Worm (Caenorhabditis elegans) whole organism, early embryonic: ENCODE measurements around the gene cca-1.

Experiments
- ama-1 ChIP-seq: fragments of 150-350 bp; optimal IDR thresholded peaks from 2 replicates; lab custom pipeline; 2014
- ceh-13 ChIP-seq: fragments of 200-800 bp; sonication (Bioruptor generic); optimal IDR thresholded peaks from 2 replicates; lab custom pipeline; 2018; ENCODE audit warnings: mild to moderate bottlenecking, missing genetic modification characterization, missing compliant biosample characterization
- ceh-36 ChIP-seq: sonication (generic microtip); optimal IDR thresholded peaks from 2 replicates; lab custom pipeline; 2016; ENCODE audit warnings: missing genetic modification characterization, inconsistent platforms, missing compliant biosample characterization
- flt-1 ChIP-seq: fragments of 200-800 bp; sonication (Bioruptor generic); IDR thresholded peaks from 2 replicates; pipeline ENCODE4 v1.3.6; 2022; ENCODE audit warnings: missing genetic modification characterization, missing compliant biosample characterization
- hmbx-1 ChIP-seq: sonication (generic microtip); optimal IDR thresholded peaks from 2 replicates; lab custom pipeline; 2016; ENCODE audit warnings: mild to moderate bottlenecking, missing genetic modification characterization, missing compliant biosample characterization
- hmg-4 ChIP-seq: fragments of 200-800 bp; sonication (Bioruptor generic); optimal IDR thresholded peaks from 2 replicates; lab custom pipeline; 2018; ENCODE audit warnings: mild to moderate bottlenecking, missing genetic modification characterization, missing compliant biosample characterization
- hnd-1 ChIP-seq: sonication (generic microtip); optimal IDR thresholded peaks from 2 replicates; lab custom pipeline; 2016; ENCODE audit warnings: missing genetic modification characterization, missing compliant biosample characterization
- scrt-1 ChIP-seq: fragments of 200-800 bp; sonication (Bioruptor generic); IDR thresholded peaks from 2 replicates; pipeline ENCODE4 v1.3.6; 2022; ENCODE audit warnings: missing genetic modification characterization, missing compliant biosample characterization
- sea-1 ChIP-seq: fragments of 200-800 bp; sonication (Bioruptor generic); conservative IDR thresholded peaks from 2 replicates; pipeline ENCODE4 v1.3.6; 2022; ENCODE audit warnings: missing genetic modification characterization, missing compliant biosample characterization
- tbx-11 ChIP-seq: fragments of 200-800 bp; sonication (Bioruptor generic); IDR thresholded peaks from 2 replicates; pipeline ENCODE4 v1.3.6; 2022; ENCODE audit warnings: missing genetic modification characterization, missing compliant biosample characterization
- tbx-37 ChIP-seq: fragments of 200-800 bp; sonication (Bioruptor generic); conservative IDR thresholded peaks from 2 replicates; pipeline ENCODE4 v1.3.6; 2022; ENCODE audit warnings: missing genetic modification reagents, missing genetic modification characterization, missing compliant biosample characterization
- tra-4 ChIP-seq: sonication (generic microtip); optimal IDR thresholded peaks from 2 replicates; lab custom pipeline; 2017; ENCODE audit warnings: missing genetic modification characterization, missing compliant biosample characterization

ce11 chrX:7897690-7898089, 21.9 kb upstream of the cca-1 start, which contains the start of gene latd-1:
- TF ChIP-seq ceh-36 (tag; lab: Kevin White, UChicago) (no peak), scrt-1 (GFP tag; lab: Robert Waterston, UW) (no peak), ama-1 (no peak), hmbx-1 (tag; lab: Kevin White, UChicago) (no peak), hmg-4 (GFP tag; lab: Kevin White, UChicago) (no peak), hnd-1 (tag; lab: Kevin White, UChicago) (no peak), ceh-13 (GFP tag; lab: Kevin White, UChicago) (no peak), flt-1 (GFP tag; lab: Robert Waterston, UW) (no peak), tra-4 (tag; lab: Kevin White, UChicago) (no peak), sea-1 (no peak), tbx-37 (GFP tag; lab: Robert Waterston, UW) (no peak), tbx-11 (GFP tag; lab: Robert Waterston, UW) (no peak)
